Fruit fly (Drosophila melanogaster) Kc167 (cell line): ENCODE data around the gene Chrac-16.

Experiments used
- Myc ChIP-seq: fragments of >200 bp; optimal IDR thresholded peaks from 2 replicates; lab custom pipeline; 2017; ENCODE audit warnings: missing external identifiers
- Sin3A ChIP-seq: fragments of >200 bp; optimal IDR thresholded peaks from 2 replicates; lab custom pipeline; 2018; ENCODE audit warnings: missing external identifiers
- h ChIP-seq: fragments of >200 bp; optimal IDR thresholded peaks from 3 replicates; lab custom pipeline; 2018; ENCODE audit warnings: missing external identifiers
- insv ChIP-seq: fragments of >200 bp; optimal IDR thresholded peaks from 3 replicates; lab custom pipeline; 2018; ENCODE audit warnings: missing external identifiers
- psq ChIP-seq: fragments of >200 bp; optimal IDR thresholded peaks from 2 replicates; lab custom pipeline; 2017; ENCODE audit warnings: missing external identifiers
- ttk ChIP-seq: sonication (Bioruptor generic); optimal IDR thresholded peaks from 2 replicates; lab custom pipeline; 2017; ENCODE audit warnings: missing external identifiers

Gene Chrac-16

dm6 chrX:12017815-12018439 lies at the start of gene Chrac-16:
Gene Chrac-16 (minus strand): TSS chrX:12017961.
- no peak for TF ChIP-seq psq (lab: Kevin White, UChicago)
- TF ChIP-seq ttk (lab: Kevin White, UChicago): no peak
- TF ChIP-seq insv (lab: Kevin White, UChicago): no peak
- TF ChIP-seq h (lab: Kevin White, UChicago): no peak
- no peak for TF ChIP-seq Myc
- TF ChIP-seq Sin3A (lab: Kevin White, UChicago): no peak

dm6 chrX:12059495-12059894 lies 41.7 kb upstream of the Chrac-16 start, which contains the start of gene Muc11A:
Gene Muc11A (plus strand): TSS chrX:12059795.
- no peak for TF ChIP-seq Sin3A (lab: Kevin White, UChicago)
- TF ChIP-seq insv (lab: Kevin White, UChicago): no peak
- no peak for TF ChIP-seq ttk (lab: Kevin White, UChicago)
- no peak for TF ChIP-seq psq (lab: Kevin White, UChicago)
- TF ChIP-seq h (lab: Kevin White, UChicago): no peak
- TF ChIP-seq Myc: no peak

dm6 chrX:12056535-12056934 lies 38.8 kb upstream of the Chrac-16 start, which contains the start of gene Uch-L5R:
Gene Uch-L5R (minus strand): TSS chrX:12056635.
- TF ChIP-seq ttk (lab: Kevin White, UChicago) (no peak), psq (lab: Kevin White, UChicago) (no peak), h (lab: Kevin White, UChicago) (no peak), insv (lab: Kevin White, UChicago) (no peak)

- TF ChIP-seq psq (lab: Kevin White, UChicago): no peak
- TF ChIP-seq h (lab: Kevin White, UChicago): no peak
- no peak for TF ChIP-seq insv (lab: Kevin White, UChicago)
- no peak for TF ChIP-seq Sin3A (lab: Kevin White, UChicago)
- TF ChIP-seq ttk (lab: Kevin White, UChicago): no peak
- TF ChIP-seq Myc: no peak
Observed at dm6 chrX:12050292-12050691, 32.5 kb upstream of the Chrac-16 start.

DNA sequence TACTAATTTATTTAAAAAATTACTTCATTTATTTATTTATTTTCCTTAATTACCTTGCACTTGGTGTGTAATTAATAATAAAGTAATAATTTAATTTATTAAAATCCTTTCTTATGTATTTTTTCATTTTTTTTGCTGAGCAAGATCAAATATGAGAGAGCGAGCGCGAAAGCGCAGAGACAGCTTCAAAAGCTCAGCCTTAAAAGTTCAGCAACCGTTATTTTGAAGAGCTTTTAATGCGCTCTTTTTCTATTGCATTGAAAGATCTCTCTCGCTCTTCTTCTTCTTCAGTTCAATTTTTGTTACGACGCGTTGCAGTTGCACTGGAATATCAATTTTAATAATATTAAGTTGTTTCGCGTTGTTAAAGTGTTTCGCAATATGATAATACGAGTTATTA lies 25.6 kb upstream of the Chrac-16 start, which contains the start of gene Ten-a:
Gene Ten-a, plus strand, starts transcription at position 301 of the 400 bp plus-strand sequence.
- no peak for TF ChIP-seq ttk (lab: Kevin White, UChicago)
- no peak for TF ChIP-seq psq (lab: Kevin White, UChicago)
- TF ChIP-seq Sin3A (lab: Kevin White, UChicago): no peak
- TF ChIP-seq h (lab: Kevin White, UChicago): no peak
- TF ChIP-seq insv (lab: Kevin White, UChicago): no peak
- TF ChIP-seq Myc: no peak

dm6 chrX:12035207-12035606 lies 17.4 kb upstream of the Chrac-16 start:
- no peak for TF ChIP-seq insv (lab: Kevin White, UChicago)
- TF ChIP-seq Myc: no peak
- TF ChIP-seq h (lab: Kevin White, UChicago): no peak
- TF ChIP-seq Sin3A (lab: Kevin White, UChicago): no peak
- TF ChIP-seq psq (lab: Kevin White, UChicago): no peak
- TF ChIP-seq ttk (lab: Kevin White, UChicago): no peak

- TF ChIP-seq Myc: no peak
- no peak for TF ChIP-seq psq (lab: Kevin White, UChicago)
- no peak for TF ChIP-seq h (lab: Kevin White, UChicago)
- no peak for TF ChIP-seq Sin3A (lab: Kevin White, UChicago)
Observed at dm6 chrX:12034713-12035112, 17.0 kb upstream of the Chrac-16 start.

DNA sequence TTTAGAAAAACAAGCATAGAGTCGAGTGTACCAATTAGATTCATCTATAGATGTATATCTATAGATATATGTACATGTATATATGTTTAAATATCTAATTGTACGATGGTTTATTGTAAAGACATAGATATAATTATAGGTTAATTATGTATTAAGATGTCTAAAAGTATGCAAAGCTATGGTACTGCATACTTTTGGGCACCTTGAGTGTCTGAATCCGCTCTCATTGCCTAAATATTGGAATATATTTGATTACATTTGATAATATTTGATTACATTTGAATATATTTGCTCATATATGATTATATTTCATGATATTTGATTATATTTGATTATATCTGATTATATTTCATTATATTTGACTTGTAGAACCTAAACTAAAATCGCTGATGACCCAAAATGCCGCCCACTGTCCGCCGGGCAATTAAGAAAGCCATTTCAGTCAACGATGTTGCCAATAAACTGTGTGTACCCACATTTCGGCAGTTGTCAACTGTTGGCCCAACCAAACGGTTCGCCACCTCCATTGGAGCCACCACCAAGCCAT lies 14.4 kb upstream of the Chrac-16 start, which contains the start of gene Cyp318a1:
Gene Cyp318a1, plus strand, starts transcription at position 497 of the 547 bp plus-strand sequence.
- TF ChIP-seq h (lab: Kevin White, UChicago) (no peak), psq (lab: Kevin White, UChicago) (no peak), Myc (no peak), Sin3A (lab: Kevin White, UChicago) (no peak), ttk (lab: Kevin White, UChicago) (no peak), insv (lab: Kevin White, UChicago) (no peak)

dm6 chrX:12031400-12031799 lies 13.6 kb upstream of the Chrac-16 start, which contains the start of gene Cyp311a1:
Gene Cyp311a1 (minus strand): TSS chrX:12031465.
- TF ChIP-seq psq (lab: Kevin White, UChicago) (no peak), ttk (lab: Kevin White, UChicago) (no peak), h (lab: Kevin White, UChicago) (no peak), Myc (no peak), insv (lab: Kevin White, UChicago) (no peak), Sin3A (lab: Kevin White, UChicago) (no peak)

DNA sequence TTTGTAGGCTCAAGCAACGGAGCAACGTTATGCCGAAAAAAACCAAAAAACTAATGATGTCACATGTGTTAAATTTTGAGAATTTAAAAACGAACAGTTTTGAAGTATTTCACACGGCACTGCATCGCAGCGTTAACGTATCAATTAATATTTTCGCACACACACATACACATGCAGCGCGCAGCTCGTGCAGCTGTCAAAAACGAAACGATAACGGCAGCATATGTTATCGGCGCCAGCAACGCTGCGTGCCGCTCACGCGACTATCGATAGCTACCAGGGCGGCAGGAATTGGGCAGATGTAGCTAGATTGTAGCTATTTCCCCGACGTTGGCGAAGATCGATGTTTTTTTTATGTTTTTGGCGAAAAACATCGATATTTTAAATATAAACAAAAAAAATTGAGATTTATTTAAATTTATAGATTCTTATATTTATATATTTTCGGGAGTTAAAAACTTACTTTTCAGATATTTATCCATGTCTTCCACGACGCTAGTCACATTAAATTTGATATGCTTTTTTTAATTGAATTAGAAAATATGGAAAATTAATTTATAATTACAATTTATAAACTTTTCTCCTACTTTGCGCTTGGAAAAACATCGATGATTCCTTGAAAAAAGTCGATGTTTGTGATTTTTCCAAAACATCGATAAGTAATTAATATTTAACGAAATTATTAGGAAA lies 11.2 kb upstream of the Chrac-16 start, which contains the start of gene Usp7:
Gene Usp7, minus strand, starts transcription at position 208 of the 690 bp plus-strand sequence.
- no peak for TF ChIP-seq Myc
- TF ChIP-seq h (lab: Kevin White, UChicago): no peak
- TF ChIP-seq psq (lab: Kevin White, UChicago): no peak

- TF ChIP-seq Sin3A (lab: Kevin White, UChicago): no peak
Observed at dm6 chrX:12021750-12022149, 4.0 kb upstream of the Chrac-16 start.

DNA sequence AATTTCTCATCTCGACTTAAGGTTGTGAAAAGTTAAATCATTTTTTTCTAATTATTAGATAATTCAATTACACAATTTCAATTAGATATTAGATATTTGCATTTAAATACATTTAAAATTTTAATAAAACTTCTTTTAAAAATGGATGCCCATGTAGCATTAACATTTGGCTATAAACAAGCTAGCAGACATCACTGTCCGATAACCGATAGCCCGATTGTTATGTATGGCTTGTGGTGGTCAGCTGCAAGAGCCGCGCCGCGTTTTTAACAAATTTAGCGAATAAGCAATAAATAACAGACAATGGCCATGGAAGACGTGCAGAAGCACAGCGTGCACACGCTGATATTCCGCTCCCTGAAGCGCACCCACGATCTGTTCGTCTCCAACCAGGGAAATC lies 3.1 kb upstream of the Chrac-16 start, which contains the start of gene Tango4:
Gene Tango4, plus strand, starts transcription at position 212 of the 400 bp plus-strand sequence.
- TF ChIP-seq Sin3A (lab: Kevin White, UChicago): no peak
- no peak for TF ChIP-seq insv (lab: Kevin White, UChicago)
- no peak for TF ChIP-seq ttk (lab: Kevin White, UChicago)
- no peak for TF ChIP-seq h (lab: Kevin White, UChicago)
- TF ChIP-seq Myc: no peak
- no peak for TF ChIP-seq psq (lab: Kevin White, UChicago)
